Fruit fly (Drosophila melanogaster) whole organism, embryonic: ENCODE measurements around the gene CG44385.

ENCODE experiments used
- Ada2b ChIP-seq: fragments of 200-800 bp; sonication (Bioruptor generic); IDR thresholded peaks from 2 replicates; pipeline ENCODE4 v1.3.6; 2022; ENCODE audit warnings: missing biosample characterization, missing genetic modification characterization
- Antp ChIP-seq: fragments of 200-800 bp; sonication (Bioruptor generic); optimal IDR thresholded peaks from 3 replicates; lab custom pipeline; 2016; ENCODE audit warnings: missing biosample characterization, missing genetic modification characterization
- CG10959 ChIP-seq: fragments of 200-800 bp; sonication (Bioruptor generic); IDR thresholded peaks from 2 replicates; pipeline ENCODE4 v1.3.6; 2022; ENCODE audit warnings: missing biosample characterization, missing genetic modification characterization
- CG11247 ChIP-seq: fragments of 200-800 bp; sonication (Bioruptor generic); IDR thresholded peaks from 2 replicates; pipeline ENCODE4 v1.3.6; 2022; ENCODE audit warnings: missing biosample characterization, missing genetic modification characterization
- CG12071 ChIP-seq: fragments of 200-800 bp; sonication (Bioruptor generic); optimal IDR thresholded peaks from 3 replicates; lab custom pipeline; 2018; ENCODE audit warnings: missing biosample characterization, mild to moderate bottlenecking, missing genetic modification characterization
- CG12219 ChIP-seq: fragments of 200-800 bp; sonication (Bioruptor generic); optimal IDR thresholded peaks from 3 replicates; lab custom pipeline; 2018; ENCODE audit warnings: missing biosample characterization, mild to moderate bottlenecking, missing genetic modification characterization
- CG12391 ChIP-seq: fragments of 200-800 bp; sonication (Bioruptor generic); optimal IDR thresholded peaks from 3 replicates; lab custom pipeline; 2018; ENCODE audit warnings: missing biosample characterization, mild to moderate bottlenecking, missing genetic modification characterization, moderate library complexity
- CG14860 ChIP-seq: fragments of 200-800 bp; sonication (Bioruptor generic); IDR thresholded peaks from 3 replicates; pipeline ENCODE4 v1.3.6; 2022; ENCODE audit warnings: missing biosample characterization, missing genetic modification characterization; ENCODE audit not compliant: partially characterized antibody
- CG14965 ChIP-seq: fragments of 200-800 bp; sonication (Bioruptor generic); optimal IDR thresholded peaks from 2 replicates; lab custom pipeline; 2016; ENCODE audit warnings: missing biosample characterization, missing genetic modification characterization, borderline replicate concordance
- CG16779 ChIP-seq: fragments of 200-800 bp; sonication (Bioruptor generic); IDR thresholded peaks from 2 replicates; pipeline ENCODE4 v1.3.6; 2022; ENCODE audit warnings: missing biosample characterization, missing genetic modification characterization
- CG17802 ChIP-seq: fragments of 200-800 bp; sonication (Bioruptor generic); optimal IDR thresholded peaks from 2 replicates; lab custom pipeline; 2018; ENCODE audit warnings: missing biosample characterization, mild to moderate bottlenecking, missing genetic modification characterization, moderate library complexity
- CG18764 ChIP-seq: fragments of 200-800 bp; sonication (Bioruptor generic); optimal IDR thresholded peaks from 3 replicates; lab custom pipeline; 2016; ENCODE audit warnings: missing biosample characterization, missing genetic modification characterization
- CG30431 ChIP-seq: fragments of 200-800 bp; sonication (Bioruptor generic); optimal IDR thresholded peaks from 2 replicates; lab custom pipeline; 2017; ENCODE audit warnings: missing biosample characterization, missing genetic modification characterization
- CG31224 ChIP-seq: fragments of 200-800 bp; sonication (Bioruptor generic); IDR thresholded peaks from 2 replicates; pipeline ENCODE4 v1.3.6; 2022; ENCODE audit warnings: missing biosample characterization, missing genetic modification characterization
- CG34422 ChIP-seq: fragments of 200-800 bp; sonication (Bioruptor generic); IDR thresholded peaks from 3 replicates; pipeline ENCODE4 v1.3.6; 2022; ENCODE audit warnings: missing biosample characterization, missing genetic modification characterization
- CG3838 ChIP-seq: fragments of 200-800 bp; sonication (Bioruptor generic); optimal IDR thresholded peaks from 3 replicates; lab custom pipeline; 2016; ENCODE audit warnings: missing biosample characterization, missing genetic modification characterization
- CG4282 ChIP-seq: fragments of 200-800 bp; sonication (Bioruptor generic); optimal IDR thresholded peaks from 2 replicates; lab custom pipeline; 2016; ENCODE audit warnings: missing biosample characterization, missing genetic modification characterization
- CG6175 ChIP-seq: fragments of 200-800 bp; sonication (Bioruptor generic); IDR thresholded peaks from 3 replicates; pipeline ENCODE4 v1.3.6; 2022; ENCODE audit warnings: missing biosample characterization, missing genetic modification characterization
- CG6689 ChIP-seq: fragments of 200-800 bp; sonication (Bioruptor generic); IDR thresholded peaks from 2 replicates; pipeline ENCODE4 v1.3.6; 2022; ENCODE audit warnings: missing biosample characterization, missing genetic modification characterization
- CG6813 ChIP-seq: fragments of 200-800 bp; sonication (Bioruptor generic); optimal IDR thresholded peaks from 2 replicates; lab custom pipeline; 2017; ENCODE audit warnings: missing biosample characterization, missing genetic modification characterization, mild to moderate bottlenecking, moderate library complexity, missing genetic modification reagents
- CG7357 ChIP-seq: fragments of 200-800 bp; sonication (Bioruptor generic); IDR thresholded peaks from 3 replicates; pipeline ENCODE4 v1.3.6; 2022; ENCODE audit warnings: missing biosample characterization, missing genetic modification characterization
- CG7839 ChIP-seq: fragments of 200-800 bp; sonication (Bioruptor generic); optimal IDR thresholded peaks from 3 replicates; lab custom pipeline; 2018; ENCODE audit warnings: missing biosample characterization, mild to moderate bottlenecking, missing genetic modification characterization, moderate library complexity
- D19B ChIP-seq: fragments of 200-800 bp; sonication (Bioruptor generic); optimal IDR thresholded peaks from 2 replicates; lab custom pipeline; 2017; ENCODE audit warnings: missing biosample characterization, mild to moderate bottlenecking, missing genetic modification characterization
- Dad ChIP-seq: fragments of 200-800 bp; sonication (Bioruptor generic); optimal IDR thresholded peaks from 3 replicates; lab custom pipeline; 2016; ENCODE audit warnings: missing biosample characterization, missing genetic modification characterization
- Dfd ChIP-seq, 2 experiments: fragments of >200 bp; optimal IDR thresholded peaks; 2 replicates each; lab custom pipeline; 2017; ENCODE audit warnings: missing biosample characterization in 2 of 2, missing genetic modification characterization in 2 of 2
- Dll ChIP-seq: fragments of 200-800 bp; sonication (Bioruptor generic); IDR thresholded peaks from 4 replicates; pipeline ENCODE4 v1.3.6; 2022; ENCODE audit warnings: missing biosample characterization, missing genetic modification characterization; ENCODE audit not compliant: partially characterized antibody
- Doc2 ChIP-seq: fragments of 200-800 bp; sonication (Bioruptor generic); IDR thresholded peaks from 2 replicates; pipeline ENCODE4 v1.3.6; 2022; ENCODE audit warnings: missing biosample characterization, missing genetic modification characterization
- Dp ChIP-seq: fragments of 200-800 bp; sonication (Bioruptor generic); optimal IDR thresholded peaks from 2 replicates; lab custom pipeline; 2018; ENCODE audit warnings: missing biosample characterization, mild to moderate bottlenecking, missing genetic modification characterization, moderate library complexity
- Fer1 ChIP-seq: fragments of 200-800 bp; sonication (Bioruptor generic); optimal IDR thresholded peaks from 2 replicates; lab custom pipeline; 2017; ENCODE audit warnings: missing biosample characterization, mild to moderate bottlenecking, missing genetic modification characterization
- HmgD ChIP-seq: fragments of 200-800 bp; sonication (Bioruptor generic); optimal IDR thresholded peaks from 3 replicates; lab custom pipeline; 2016; ENCODE audit warnings: missing biosample characterization, missing genetic modification characterization
- Jarid2 ChIP-seq: fragments of 200-800 bp; sonication (Bioruptor generic); optimal IDR thresholded peaks from 3 replicates; lab custom pipeline; 2017; ENCODE audit warnings: mild to moderate bottlenecking, missing biosample characterization, missing genetic modification reagents, missing genetic modification characterization
- NK7.1 ChIP-seq: fragments of 200-800 bp; sonication (Bioruptor generic); optimal IDR thresholded peaks from 3 replicates; lab custom pipeline; 2016; ENCODE audit warnings: missing biosample characterization, missing genetic modification characterization
- Opbp ChIP-seq: fragments of 200-800 bp; sonication (Bioruptor generic); IDR thresholded peaks from 3 replicates; pipeline ENCODE4 v1.3.6; 2022; ENCODE audit warnings: missing biosample characterization, missing genetic modification characterization; ENCODE audit not compliant: partially characterized antibody
- Poxn ChIP-seq: fragments of 200-800 bp; sonication (Bioruptor generic); IDR thresholded peaks from 2 replicates; pipeline ENCODE4 v1.3.6; 2022; ENCODE audit warnings: missing biosample characterization, missing genetic modification characterization
- Rfx ChIP-seq: fragments of 200-800 bp; sonication (Bioruptor generic); IDR thresholded peaks from 2 replicates; pipeline ENCODE4 v1.3.6; 2022; ENCODE audit warnings: missing biosample characterization, missing genetic modification characterization
- Sox100B ChIP-seq: fragments of 200-800 bp; sonication (Bioruptor generic); optimal IDR thresholded peaks from 3 replicates; lab custom pipeline; 2018; ENCODE audit warnings: missing biosample characterization, mild to moderate bottlenecking, missing genetic modification characterization
- Ssrp ChIP-seq: fragments of 200-800 bp; sonication (Bioruptor generic); optimal IDR thresholded peaks from 2 replicates; lab custom pipeline; 2018; ENCODE audit warnings: missing biosample characterization, mild to moderate bottlenecking, missing genetic modification characterization, moderate library complexity
- ara ChIP-seq: fragments of 200-800 bp; sonication (Bioruptor generic); IDR thresholded peaks from 2 replicates; pipeline ENCODE4 v1.3.6; 2022; ENCODE audit warnings: missing biosample characterization, missing genetic modification characterization
- cg ChIP-seq: fragments of 200-800 bp; sonication (Bioruptor generic); optimal IDR thresholded peaks from 3 replicates; lab custom pipeline; 2019; ENCODE audit warnings: missing biosample characterization, mild to moderate bottlenecking, missing genetic modification characterization, moderate library complexity
- crc ChIP-seq: fragments of 200-800 bp; sonication (Bioruptor generic); optimal IDR thresholded peaks from 2 replicates; lab custom pipeline; 2016; ENCODE audit warnings: missing biosample characterization, missing genetic modification characterization
- kah ChIP-seq: fragments of 200-800 bp; sonication (Bioruptor generic); optimal IDR thresholded peaks from 2 replicates; lab custom pipeline; 2018; ENCODE audit warnings: missing biosample characterization, mild to moderate bottlenecking, missing genetic modification characterization
- lbe ChIP-seq: fragments of 200-800 bp; sonication (Bioruptor generic); optimal IDR thresholded peaks from 2 replicates; lab custom pipeline; 2016; ENCODE audit warnings: missing biosample characterization, mild to moderate bottlenecking, missing genetic modification characterization
- peb ChIP-seq: fragments of 200-800 bp; sonication (Bioruptor generic); IDR thresholded peaks from 2 replicates; pipeline ENCODE4 v1.3.6; 2022; ENCODE audit warnings: missing biosample characterization, missing genetic modification characterization
- prd ChIP-seq, 3 experiments: fragments of >200 bp in 2 of 3; fragments of 200-800 bp in 1 of 3; sonication (Bioruptor generic) in 1 of 3; optimal IDR thresholded peaks in 2 of 3; IDR thresholded peaks in 1 of 3; 2 replicates in 2 of 3; 3 replicates in 1 of 3; pipeline versions ENCODE4 v1.3.6 to Lab custom; 2017 to 2022; ENCODE audit warnings: missing biosample characterization in 1 of 3, missing genetic modification characterization in 1 of 3
- sens-2 ChIP-seq: fragments of 200-800 bp; sonication (Bioruptor generic); IDR thresholded peaks from 2 replicates; pipeline ENCODE4 v1.3.6; 2022; ENCODE audit warnings: missing biosample characterization, missing genetic modification characterization
- tap ChIP-seq: fragments of 200-800 bp; optimal IDR thresholded peaks from 3 replicates; lab custom pipeline; 2019; ENCODE audit warnings: missing biosample characterization, mild to moderate bottlenecking, missing genetic modification characterization, moderate library complexity
- tup ChIP-seq: fragments of 200-800 bp; sonication (Bioruptor generic); optimal IDR thresholded peaks from 2 replicates; lab custom pipeline; 2016; ENCODE audit warnings: missing biosample characterization, mild to moderate bottlenecking, missing genetic modification characterization, moderate library complexity
- vvl ChIP-seq: fragments of 200-800 bp; sonication (Bioruptor generic); IDR thresholded peaks from 2 replicates; pipeline ENCODE4 v1.3.6; 2022; ENCODE audit warnings: missing biosample characterization, missing genetic modification characterization
- wek ChIP-seq: fragments of 200-800 bp; sonication (Bioruptor generic); optimal IDR thresholded peaks from 3 replicates; lab custom pipeline; 2018; ENCODE audit warnings: missing biosample characterization, mild to moderate bottlenecking, missing genetic modification characterization, moderate library complexity
- zen ChIP-seq: fragments of 200-800 bp; sonication (Bioruptor generic); optimal IDR thresholded peaks from 3 replicates; lab custom pipeline; 2018; ENCODE audit warnings: missing biosample characterization, mild to moderate bottlenecking, missing genetic modification characterization, moderate library complexity

The CG44385 gene

DNA sequence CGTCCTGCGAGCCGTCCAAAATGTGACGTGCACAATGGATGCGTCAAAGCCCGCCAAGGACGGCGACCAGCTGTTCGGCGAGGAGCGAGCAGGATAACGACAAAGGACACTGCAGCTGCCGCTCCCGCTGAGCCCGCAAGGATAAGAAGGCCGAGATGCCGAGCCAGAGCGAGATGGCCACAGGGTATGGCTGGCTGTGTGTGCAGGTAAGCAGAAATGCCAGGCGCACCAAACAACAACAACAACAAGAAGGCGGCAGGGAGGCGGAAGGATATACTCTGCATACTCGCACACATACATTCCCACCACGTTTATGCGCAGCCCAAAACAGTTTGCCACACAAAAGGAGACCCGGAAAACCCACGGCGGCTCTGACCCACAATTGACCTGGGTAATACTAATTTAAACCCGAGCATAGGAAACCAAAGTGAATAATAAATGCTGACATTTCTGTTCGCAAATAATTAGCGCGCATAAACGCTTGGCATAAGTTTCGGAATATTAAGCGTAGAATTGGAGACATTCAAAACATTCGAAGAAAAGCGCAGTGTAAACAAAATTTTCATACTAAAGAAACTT is 14.5 kb upstream of the CG44385 start (continued):
- TF ChIP-seq tup (GFP tag; lab: Kevin White, UChicago) (no peak), D19B (GFP tag; lab: Kevin White, UChicago) (no peak), Opbp (GFP tag; lab: Robert Waterston, UW) (no peak), CG6813 (GFP tag; lab: Kevin White, UChicago) (no peak), lbe (GFP tag; lab: Kevin White, UChicago) (no peak), Sox100B (GFP tag; lab: Kevin White, UChicago) (no peak), tap (no peak), Rfx (GFP tag; lab: Robert Waterston, UW) (0 out of 2 replicates have a peak, but pooled peaks have one; percentile 26), Antp (GFP tag; lab: Kevin White, UChicago) (peak; percentile 14), kah (GFP tag; lab: Kevin White, UChicago) (no peak), CG10959 (GFP tag; lab: Robert Waterston, UW) (no peak), Jarid2 (GFP tag; lab: Kevin White, UChicago) (no peak), CG31224 (GFP tag; lab: Robert Waterston, UW) (no peak), CG18764 (GFP tag; lab: Kevin White, UChicago) (no peak), CG11247 (GFP tag; lab: Robert Waterston, UW) (no peak), zen (tag; lab: Kevin White, UChicago) (peak; percentile 44), Poxn (GFP tag; lab: Robert Waterston, UW) (no peak), Doc2 (GFP tag; lab: Robert Waterston, UW) (no peak), cg (GFP tag; lab: Kevin White, UChicago) (no peak), CG17802 (no peak), CG12391 (tag; lab: Kevin White, UChicago) (peak; percentile 30), Dfd (GFP tag; optimal IDR thresholded peaks at IDR 0.05; lab: Kevin White, UChicago) (no peak), NK7.1 (peak; percentile 6), Dp (GFP tag; lab: Kevin White, UChicago) (no peak), Dll (GFP tag; lab: Robert Waterston, UW) (no peak), Fer1 (peak; percentile 34), CG12071 (GFP tag; lab: Kevin White, UChicago) (no peak), CG14860 (GFP tag; lab: Robert Waterston, UW) (no peak), peb (GFP tag; lab: Robert Waterston, UW) (no peak), crc (GFP tag; lab: Kevin White, UChicago) (no peak), CG12219 (no peak), prd (optimal IDR thresholded peaks at IDR 0.05; lab: Kevin White, UChicago) (no peak), prd (GFP tag; IDR thresholded peaks at IDR 0.05; lab: Robert Waterston, UW) (peak; percentile 44; the same call in 1 of the 3 replicates), CG34422 (no peak), CG7839 (peak; percentile 14), HmgD (no peak), CG3838 (GFP tag; lab: Kevin White, UChicago) (no peak), CG30431 (GFP tag; lab: Kevin White, UChicago) (no peak), CG6689 (no peak), CG16779 (GFP tag; lab: Robert Waterston, UW) (0 out of 2 replicates have a peak, but pooled peaks have one; percentile 34), ara (GFP tag; lab: Robert Waterston, UW) (no peak), Ssrp (tag; lab: Kevin White, UChicago) (no peak), vvl (GFP tag; lab: Robert Waterston, UW) (no peak), wek (GFP tag; lab: Kevin White, UChicago) (no peak), CG7357 (GFP tag; lab: Robert Waterston, UW) (no peak), CG4282 (GFP tag; lab: Kevin White, UChicago) (no peak), Ada2b (no peak), CG14965 (GFP tag; lab: Kevin White, UChicago) (no peak), Dad (no peak), sens-2 (GFP tag; lab: Robert Waterston, UW) (peak; percentile 13; the same call in 1 of the 2 replicates), CG6175 (GFP tag; lab: Robert Waterston, UW) (no peak)
